Worm (Caenorhabditis elegans) whole organism, midembryonic: ENCODE results near the gene C15B12.1.

Source experiments
- flt-1 ChIP-seq: fragments of 200-800 bp; sonication (Bioruptor generic); IDR thresholded peaks from 2 replicates; pipeline ENCODE4 v1.3.6; 2022; ENCODE audit warnings: missing genetic modification characterization, missing compliant biosample characterization
- tab-1 ChIP-seq: fragments of 200-800 bp; sonication (Bioruptor generic); IDR thresholded peaks from 2 replicates; pipeline ENCODE4 v1.3.6; 2022; ENCODE audit warnings: missing genetic modification characterization, missing compliant biosample characterization

- TF ChIP-seq flt-1 (no peak), tab-1 (GFP tag; lab: Robert Waterston, UW) (no peak)
Measured at ce11 chrX:6427147-6427546, 49.5 kb upstream of the C15B12.1 start.
